Fruit fly (Drosophila melanogaster): ENCODE results near the gene CG43390.

The CG43390 gene

dm6 chr3L:11551949-11552348, 27.8 kb downstream of the CG43390 start (continued):
- TF ChIP-seq CTCF (GFP tag; optimal IDR thresholded peaks at IDR 0.05), result no peak
- peak; percentile 51; the same call in 1 of the 3 replicates for TF ChIP-seq CG17361 (GFP tag; IDR thresholded peaks at IDR 0.05)
- TF ChIP-seq CG30020 (tag; optimal IDR thresholded peaks at IDR 0.05), result no peak
- no peak for TF ChIP-seq sqz (GFP tag; optimal IDR thresholded peaks at IDR 0.05)
- no peak for TF ChIP-seq D19B (GFP tag; optimal IDR thresholded peaks at IDR 0.05)
- no peak for TF ChIP-seq CG14441 (GFP tag; IDR thresholded peaks at IDR 0.05)
- no peak for TF ChIP-seq Nf-YC (tag; optimal IDR thresholded peaks at IDR 0.05)
- peak; percentile 36 for TF ChIP-seq CG10267 (tag; optimal IDR thresholded peaks at IDR 0.05)
- TF ChIP-seq dysf (GFP tag; IDR thresholded peaks at IDR 0.05), result no peak; the same call in 2 of the 3 replicates
- no peak for TF ChIP-seq pum (GFP tag; optimal IDR thresholded peaks at IDR 0.05)
- TF ChIP-seq CG9932 (GFP tag; IDR thresholded peaks at IDR 0.05), result no peak
- no peak for TF ChIP-seq CG10321 (GFP tag; IDR thresholded peaks at IDR 0.05)
- no peak for TF ChIP-seq Eip74EF (GFP tag; optimal IDR thresholded peaks at IDR 0.05)
- peak in 1 of 2 experiments; percentile 16 for TF ChIP-seq chif (GFP tag; optimal IDR thresholded peaks at IDR 0.05)
- TF ChIP-seq Fer2 (tag; optimal IDR thresholded peaks at IDR 0.05), result no peak
- TF ChIP-seq crp (GFP tag; optimal IDR thresholded peaks at IDR 0.05), result no peak
- TF ChIP-seq Dll (GFP tag; IDR thresholded peaks at IDR 0.05; ENCODE audit: partially characterized antibody), result no peak
- no peak for TF ChIP-seq br (optimal IDR thresholded peaks at IDR 0.05)
- TF ChIP-seq CG2116 (GFP tag; optimal IDR thresholded peaks at IDR 0.05), result peak; percentile 16
- no peak for TF ChIP-seq CG31365 (tag; optimal IDR thresholded peaks at IDR 0.05)
- TF ChIP-seq CG33557 (GFP tag; optimal IDR thresholded peaks at IDR 0.05), result peak; percentile 46
- TF ChIP-seq Gsc (GFP tag; IDR thresholded peaks at IDR 0.05), result no peak
- no peak for TF ChIP-seq CG8765 (GFP tag; IDR thresholded peaks at IDR 0.05)
- TF ChIP-seq vvl (GFP tag; IDR thresholded peaks at IDR 0.05), result 0 out of 2 replicates have a peak, but pooled peaks have one; percentile 47
- TF ChIP-seq jumu (GFP tag; optimal IDR thresholded peaks at IDR 0.05), result peak; percentile 14
- no peak for TF ChIP-seq gro (GFP tag; optimal IDR thresholded peaks at IDR 0.05)
- no peak for TF ChIP-seq Max (GFP tag; optimal IDR thresholded peaks at IDR 0.05)
- no peak for TF ChIP-seq stc (GFP tag; IDR thresholded peaks at IDR 0.05)
- peak; percentile 35 for TF ChIP-seq nerfin-1 (tag; optimal IDR thresholded peaks at IDR 0.05)
- TF ChIP-seq Bdp1 (GFP tag; optimal IDR thresholded peaks at IDR 0.05), result no peak
- TF ChIP-seq Mad (GFP tag; optimal IDR thresholded peaks at IDR 0.05), result no peak
- TF ChIP-seq CHES-1-like (GFP tag; optimal IDR thresholded peaks at IDR 0.05), result peak; percentile 4
- TF ChIP-seq croc (GFP tag; conservative IDR thresholded peaks at IDR 0.05), result no peak
- TF ChIP-seq Med (GFP tag), result peak; percentile 76
- TF ChIP-seq CG1529 (GFP tag; optimal IDR thresholded peaks at IDR 0.05), result no peak
- no peak for TF ChIP-seq luna (GFP tag; optimal IDR thresholded peaks at IDR 0.05)
- peak; percentile 16 for TF ChIP-seq lab (GFP tag; optimal IDR thresholded peaks at IDR 0.05)
- TF ChIP-seq gt (GFP tag; IDR thresholded peaks at IDR 0.05), result no peak
- peak in 1 of 2 experiments; percentile 20 for TF ChIP-seq Hr51 (GFP tag; optimal IDR thresholded peaks at IDR 0.05)
- TF ChIP-seq Atf3 (GFP tag; optimal IDR thresholded peaks at IDR 0.05), result no peak
- TF ChIP-seq CG10654 (GFP tag; optimal IDR thresholded peaks at IDR 0.05), result no peak
- no peak for TF ChIP-seq MESR4 (GFP tag; optimal IDR thresholded peaks at IDR 0.05)
- TF ChIP-seq salm (tag; optimal IDR thresholded peaks at IDR 0.05), result no peak
- no peak for TF ChIP-seq CG31388 (GFP tag; optimal IDR thresholded peaks at IDR 0.05)
- TF ChIP-seq dimm (GFP tag; IDR thresholded peaks at IDR 0.05), result no peak
- no peak for TF ChIP-seq rib (GFP tag; IDR thresholded peaks at IDR 0.05)
- TF ChIP-seq CG7963 (GFP tag; IDR thresholded peaks at IDR 0.05; ENCODE audit: partially characterized antibody), result no peak
- TF ChIP-seq Nf-YB (GFP tag; optimal IDR thresholded peaks at IDR 0.05), result no peak
- 0 out of 2 replicates have a peak, but pooled peaks have one; percentile 29 for TF ChIP-seq slbo (GFP tag; IDR thresholded peaks at IDR 0.05)
- no peak for TF ChIP-seq CG17802 (tag; optimal IDR thresholded peaks at IDR 0.05)
- no peak for TF ChIP-seq CG6765 (GFP tag; optimal IDR thresholded peaks at IDR 0.05)
